Fruit fly (Drosophila melanogaster) whole organism, prepupa: ENCODE results near the gene Nna1.

Experiments used
- Blimp-1 ChIP-seq: fragments of 200-800 bp; sonication (Bioruptor generic); optimal IDR thresholded peaks from 3 replicates; lab custom pipeline; 2017; ENCODE audit warnings: missing biosample characterization, missing genetic modification characterization, mild to moderate bottlenecking, moderate library complexity, missing genetic modification reagents
- CG10631 ChIP-seq: fragments of 200-800 bp; sonication (Bioruptor generic); optimal IDR thresholded peaks from 2 replicates; lab custom pipeline; 2016; ENCODE audit warnings: missing biosample characterization, missing genetic modification characterization
- CG10669 ChIP-seq: fragments of 200-800 bp; sonication (Bioruptor generic); optimal IDR thresholded peaks from 3 replicates; lab custom pipeline; 2018; ENCODE audit warnings: missing biosample characterization, mild to moderate bottlenecking, missing genetic modification characterization, moderate library complexity
- CG11294 ChIP-seq: fragments of 200-800 bp; sonication (Bioruptor generic); IDR thresholded peaks from 2 replicates; pipeline ENCODE4 v1.3.6; 2022; ENCODE audit warnings: missing biosample characterization, missing genetic modification characterization
- CG11902 ChIP-seq: fragments of 200-800 bp; sonication (Bioruptor generic); optimal IDR thresholded peaks from 3 replicates; lab custom pipeline; 2016; ENCODE audit warnings: missing biosample characterization, missing genetic modification characterization
- CG15336 ChIP-seq: fragments of 200-800 bp; sonication (Bioruptor generic); IDR thresholded peaks from 2 replicates; pipeline ENCODE4 v1.3.6; 2022; ENCODE audit warnings: missing biosample characterization, missing genetic modification characterization
- CG1621 ChIP-seq: fragments of 200-800 bp; sonication (Bioruptor generic); optimal IDR thresholded peaks from 3 replicates; lab custom pipeline; 2018; ENCODE audit warnings: missing biosample characterization, mild to moderate bottlenecking, missing genetic modification characterization
- CG16779 ChIP-seq: fragments of 200-800 bp; sonication (Bioruptor generic); optimal IDR thresholded peaks from 3 replicates; lab custom pipeline; 2017; ENCODE audit warnings: missing biosample characterization, mild to moderate bottlenecking, missing genetic modification characterization
- CG3032 ChIP-seq: fragments of 200-800 bp; optimal IDR thresholded peaks from 2 replicates; lab custom pipeline; 2019; ENCODE audit warnings: missing biosample characterization, mild to moderate bottlenecking, missing genetic modification characterization, moderate library complexity
- CG31627 ChIP-seq: fragments of 200-800 bp; sonication (Bioruptor generic); optimal IDR thresholded peaks from 3 replicates; lab custom pipeline; 2016; ENCODE audit warnings: missing biosample characterization, missing genetic modification characterization
- CG34406 ChIP-seq: fragments of 200-800 bp; sonication (Bioruptor generic); optimal IDR thresholded peaks from 3 replicates; lab custom pipeline; 2016; ENCODE audit warnings: missing biosample characterization, missing genetic modification characterization
- CG3919 ChIP-seq: fragments of 200-800 bp; sonication (Bioruptor generic); optimal IDR thresholded peaks from 3 replicates; lab custom pipeline; 2016; ENCODE audit warnings: missing biosample characterization, missing genetic modification characterization
- CG4318 ChIP-seq: fragments of 200-800 bp; sonication (Bioruptor generic); optimal IDR thresholded peaks from 3 replicates; lab custom pipeline; 2017; ENCODE audit warnings: missing biosample characterization, mild to moderate bottlenecking, missing genetic modification characterization
- CG6163 ChIP-seq: fragments of 200-800 bp; sonication (Bioruptor generic); IDR thresholded peaks from 3 replicates; pipeline ENCODE4 v1.3.6; 2022; ENCODE audit warnings: missing biosample characterization, missing genetic modification characterization
- CG6276 ChIP-seq: fragments of 200-800 bp; sonication (Bioruptor generic); optimal IDR thresholded peaks from 2 replicates; lab custom pipeline; 2017; ENCODE audit warnings: missing biosample characterization, mild to moderate bottlenecking, missing genetic modification characterization
- CG6792 ChIP-seq: fragments of 200-800 bp; sonication (Bioruptor generic); optimal IDR thresholded peaks from 3 replicates; lab custom pipeline; 2016; ENCODE audit warnings: missing biosample characterization, missing genetic modification characterization
- CG6808 ChIP-seq: fragments of 200-800 bp; sonication (Bioruptor generic); optimal IDR thresholded peaks from 3 replicates; lab custom pipeline; 2017; ENCODE audit warnings: missing biosample characterization, missing genetic modification characterization, mild to moderate bottlenecking, moderate library complexity, missing genetic modification reagents
- CG6854 ChIP-seq: fragments of 200-800 bp; sonication (Bioruptor generic); optimal IDR thresholded peaks from 2 replicates; lab custom pipeline; 2017; ENCODE audit warnings: missing biosample characterization, mild to moderate bottlenecking, missing genetic modification characterization
- CG8319 ChIP-seq: fragments of 200-800 bp; sonication (Bioruptor generic); optimal IDR thresholded peaks from 3 replicates; lab custom pipeline; 2016; ENCODE audit warnings: missing biosample characterization, missing genetic modification characterization
- CG8632 ChIP-seq: fragments of 200-800 bp; sonication (Bioruptor generic); optimal IDR thresholded peaks from 3 replicates; lab custom pipeline; 2016; ENCODE audit warnings: missing biosample characterization, missing genetic modification characterization
- CG9139 ChIP-seq: fragments of 200-800 bp; sonication (Bioruptor generic); optimal IDR thresholded peaks from 3 replicates; lab custom pipeline; 2017; ENCODE audit warnings: missing biosample characterization, mild to moderate bottlenecking, missing genetic modification characterization
- Eip75B ChIP-seq: fragments of 200-800 bp; sonication (Bioruptor generic); optimal IDR thresholded peaks from 3 replicates; lab custom pipeline; 2016; ENCODE audit warnings: missing biosample characterization, missing genetic modification characterization
- Eip78C ChIP-seq: fragments of 200-800 bp; sonication (Bioruptor generic); peaks from one replicate; lab custom pipeline; 2016; ENCODE audit warnings: missing biosample characterization, missing genetic modification characterization
- Ets96B ChIP-seq: fragments of 200-800 bp; optimal IDR thresholded peaks from 2 replicates; lab custom pipeline; 2019; ENCODE audit warnings: missing biosample characterization, mild to moderate bottlenecking, missing genetic modification characterization, moderate library complexity
- Gug ChIP-seq: fragments of 200-800 bp; sonication (Bioruptor generic); IDR thresholded peaks from 2 replicates; pipeline ENCODE4 v1.3.6; 2022; ENCODE audit warnings: missing biosample characterization, missing genetic modification characterization
- Hr38 ChIP-seq: sonication (Bioruptor generic); optimal IDR thresholded peaks from 2 replicates; lab custom pipeline; 2016; ENCODE audit warnings: missing biosample characterization, missing genetic modification characterization
- Hr39 ChIP-seq: fragments of 200-800 bp; sonication (Bioruptor generic); optimal IDR thresholded peaks from 2 replicates; lab custom pipeline; 2016; ENCODE audit warnings: missing biosample characterization, missing genetic modification characterization
- Hr4 ChIP-seq: fragments of 200-800 bp; sonication (Bioruptor generic); optimal IDR thresholded peaks from 3 replicates; lab custom pipeline; 2016; ENCODE audit warnings: missing biosample characterization, missing genetic modification characterization
- Lpt ChIP-seq: fragments of 200-800 bp; sonication (Bioruptor generic); optimal IDR thresholded peaks from 3 replicates; lab custom pipeline; 2016; ENCODE audit warnings: missing biosample characterization, missing genetic modification characterization
- Met ChIP-seq: fragments of 200-800 bp; sonication (Bioruptor generic); optimal IDR thresholded peaks from 3 replicates; lab custom pipeline; 2016; ENCODE audit warnings: missing biosample characterization, missing genetic modification characterization
- OdsH ChIP-seq: fragments of 200-800 bp; sonication (Bioruptor generic); optimal IDR thresholded peaks from 3 replicates; lab custom pipeline; 2016; ENCODE audit warnings: missing biosample characterization, missing genetic modification characterization
- Sox102F ChIP-seq: fragments of 200-800 bp; sonication (Bioruptor generic); optimal IDR thresholded peaks from 2 replicates; lab custom pipeline; 2016; ENCODE audit warnings: missing biosample characterization, mild to moderate bottlenecking, missing genetic modification characterization
- Sox14 ChIP-seq: fragments of 200-800 bp; sonication (Bioruptor generic); optimal IDR thresholded peaks from 3 replicates; lab custom pipeline; 2016; ENCODE audit warnings: missing biosample characterization, missing genetic modification characterization
- Sox15 ChIP-seq: fragments of 200-800 bp; sonication (Bioruptor generic); optimal IDR thresholded peaks from 3 replicates; lab custom pipeline; 2016; ENCODE audit warnings: missing biosample characterization, missing genetic modification characterization
- achi ChIP-seq: fragments of 200-800 bp; sonication (Bioruptor generic); optimal IDR thresholded peaks from 3 replicates; lab custom pipeline; 2016; ENCODE audit warnings: missing biosample characterization, missing genetic modification characterization
- acj6 ChIP-seq: fragments of 200-800 bp; sonication (Bioruptor generic); optimal IDR thresholded peaks from 3 replicates; lab custom pipeline; 2016; ENCODE audit warnings: missing biosample characterization, missing genetic modification characterization
- cyc ChIP-seq: fragments of 200-800 bp; sonication (Bioruptor generic); optimal IDR thresholded peaks from 3 replicates; lab custom pipeline; 2016; ENCODE audit warnings: missing biosample characterization, missing genetic modification characterization
- dac ChIP-seq: fragments of 200-800 bp; sonication (Bioruptor generic); optimal IDR thresholded peaks from 2 replicates; lab custom pipeline; 2017; ENCODE audit warnings: missing biosample characterization, mild to moderate bottlenecking, missing genetic modification characterization
- dsx ChIP-seq: fragments of 200-800 bp; optimal IDR thresholded peaks from 3 replicates; lab custom pipeline; 2019; ENCODE audit warnings: missing biosample characterization, mild to moderate bottlenecking, missing genetic modification characterization, moderate library complexity; ENCODE audit not compliant: poor library complexity, severe bottlenecking
- eg ChIP-seq: fragments of 200-800 bp; sonication (Bioruptor generic); IDR thresholded peaks from 3 replicates; pipeline ENCODE4 v1.3.6; 2022; ENCODE audit warnings: missing biosample characterization, missing genetic modification characterization
- esn ChIP-seq: fragments of 200-800 bp; sonication (Bioruptor generic); optimal IDR thresholded peaks from 2 replicates; lab custom pipeline; 2016; ENCODE audit warnings: missing biosample characterization, mild to moderate bottlenecking, missing genetic modification characterization, moderate library complexity
- fd59A ChIP-seq: fragments of 200-800 bp; sonication (Bioruptor generic); optimal IDR thresholded peaks from 2 replicates; lab custom pipeline; 2017; ENCODE audit warnings: missing biosample characterization, mild to moderate bottlenecking, missing genetic modification characterization, missing genetic modification reagents
- fkh ChIP-seq: fragments of 200-800 bp; sonication (Bioruptor generic); optimal IDR thresholded peaks from 3 replicates; lab custom pipeline; 2017; ENCODE audit warnings: missing biosample characterization, mild to moderate bottlenecking, missing genetic modification characterization, moderate library complexity
- lz ChIP-seq: fragments of 200-800 bp; sonication (Bioruptor generic); optimal IDR thresholded peaks from 3 replicates; lab custom pipeline; 2016; ENCODE audit warnings: missing biosample characterization, missing genetic modification characterization
- net ChIP-seq: fragments of 200-800 bp; sonication (Bioruptor generic); optimal IDR thresholded peaks from 3 replicates; lab custom pipeline; 2016; ENCODE audit warnings: missing biosample characterization, missing genetic modification characterization
- pdm3 ChIP-seq: fragments of 200-800 bp; sonication (Bioruptor generic); optimal IDR thresholded peaks from 3 replicates; lab custom pipeline; 2016; ENCODE audit warnings: missing biosample characterization, missing genetic modification characterization
- spab ChIP-seq: fragments of 200-800 bp; sonication (Bioruptor generic); optimal IDR thresholded peaks from 2 replicates; lab custom pipeline; 2017; ENCODE audit warnings: missing biosample characterization, mild to moderate bottlenecking, missing genetic modification characterization, missing genetic modification reagents
- ss ChIP-seq, 2 experiments: fragments of 200-800 bp; sonication (Bioruptor generic); optimal IDR thresholded peaks; 2 replicates in 1 of 2; 3 replicates in 1 of 2; lab custom pipeline; 2017 to 2018; ENCODE audit warnings: mild to moderate bottlenecking in 2 of 2, missing biosample characterization in 2 of 2, missing genetic modification characterization in 2 of 2, moderate library complexity in 1 of 2
- svp ChIP-seq: fragments of 200-800 bp; sonication (Bioruptor generic); peaks from one replicate; lab custom pipeline; 2016; ENCODE audit warnings: missing biosample characterization, missing genetic modification characterization
- vri ChIP-seq: fragments of 200-800 bp; sonication (Bioruptor generic); optimal IDR thresholded peaks from 3 replicates; lab custom pipeline; 2016; ENCODE audit warnings: missing biosample characterization, mild to moderate bottlenecking, missing genetic modification characterization

Gene Nna1

dm6 chrX:13748906-13749872 lies 57.1 kb downstream of the Nna1 start:
- TF ChIP-seq svp (peak; percentile 71), Lpt (GFP tag; lab: Kevin White, UChicago) (no peak), OdsH (GFP tag; lab: Kevin White, UChicago) (peak; percentile 46), Hr39 (GFP tag; lab: Kevin White, UChicago) (no peak), eg (GFP tag; lab: Robert Waterston, UW) (peak; percentile 67), CG16779 (no peak), Eip78C (GFP tag; lab: Kevin White, UChicago) (peak; percentile 85), CG34406 (peak; percentile 25), CG6163 (GFP tag; lab: Robert Waterston, UW) (peak; percentile 53; the same call in 1 of the 3 replicates), CG10631 (GFP tag; lab: Kevin White, UChicago) (peak; percentile 0), pdm3 (GFP tag; lab: Kevin White, UChicago) (no peak), CG3032 (tag; lab: Kevin White, UChicago) (no peak), dac (GFP tag; lab: Kevin White, UChicago) (no peak), CG3919 (peak; percentile 16), Met (GFP tag; lab: Kevin White, UChicago) (peak; percentile 36), Gug (GFP tag; lab: Robert Waterston, UW) (peak; percentile 67; the same call in 1 of the 2 replicates), CG31627 (GFP tag; lab: Kevin White, UChicago) (no peak), net (no peak), Sox15 (GFP tag; lab: Kevin White, UChicago) (no peak), CG6808 (GFP tag; lab: Kevin White, UChicago) (peak; percentile 55), CG6276 (peak; percentile 32), CG8319 (GFP tag; lab: Kevin White, UChicago) (no peak), CG9139 (GFP tag; lab: Kevin White, UChicago) (no peak), Hr38 (no peak), fd59A (GFP tag; lab: Kevin White, UChicago) (no peak), cyc (GFP tag; lab: Kevin White, UChicago) (no peak), CG15336 (GFP tag; lab: Robert Waterston, UW) (peak; percentile 81), fkh (GFP tag; lab: Kevin White, UChicago) (peak; percentile 52), CG4318 (peak; percentile 27), CG8632 (peak; percentile 27), spab (GFP tag; lab: Kevin White, UChicago) (no peak), Blimp-1 (GFP tag; lab: Kevin White, UChicago) (no peak), CG11294 (peak; percentile 59), acj6 (GFP tag; lab: Kevin White, UChicago) (peak; percentile 35), lz (GFP tag; lab: Kevin White, UChicago) (peak; percentile 39), esn (GFP tag; lab: Kevin White, UChicago) (peak; percentile 40), vri (peak; percentile 88), ss (GFP tag; optimal IDR thresholded peaks at IDR 0.05; lab: Kevin White, UChicago) (peak; percentile 34 to 46), dsx (GFP tag; lab: Kevin White, UChicago) (no peak), Hr4 (GFP tag; lab: Kevin White, UChicago) (peak; percentile 44), CG1621 (tag; lab: Kevin White, UChicago) (no peak), CG11902 (no peak), Sox14 (GFP tag; lab: Kevin White, UChicago) (peak; percentile 9), CG6792 (GFP tag; lab: Kevin White, UChicago) (no peak), achi (GFP tag; lab: Kevin White, UChicago) (peak; percentile 26), CG6854 (GFP tag; lab: Kevin White, UChicago) (no peak), Eip75B (GFP tag; lab: Kevin White, UChicago) (peak; percentile 15), Sox102F (GFP tag; lab: Kevin White, UChicago) (peak; percentile 10), Ets96B (peak; percentile 22), CG10669 (GFP tag; lab: Kevin White, UChicago) (peak; percentile 1)
